Fruit fly (Drosophila melanogaster) whole organism, embryonic: ENCODE results near the gene spg.

Experiments used
- Atf3 ChIP-seq: fragments of 200-800 bp; sonication (Bioruptor generic); optimal IDR thresholded peaks from 3 replicates; lab custom pipeline; 2016; ENCODE audit warnings: missing biosample characterization, missing genetic modification characterization
- BEAF-32 ChIP-seq: fragments of 200-800 bp; sonication (Bioruptor generic); optimal IDR thresholded peaks from 3 replicates; lab custom pipeline; 2017; ENCODE audit warnings: missing biosample characterization, missing genetic modification characterization, mild to moderate bottlenecking, moderate library complexity, missing genetic modification reagents
- CG10209 ChIP-seq: fragments of 200-800 bp; sonication (Bioruptor generic); optimal IDR thresholded peaks from 3 replicates; lab custom pipeline; 2017; ENCODE audit warnings: missing biosample characterization, mild to moderate bottlenecking, missing genetic modification characterization, missing genetic modification reagents
- CG11093 ChIP-seq: fragments of 200-800 bp; sonication (Bioruptor generic); IDR thresholded peaks from 3 replicates; pipeline ENCODE4 v1.3.6; 2022; ENCODE audit warnings: missing biosample characterization, missing genetic modification characterization
- CG11247 ChIP-seq: fragments of 200-800 bp; sonication (Bioruptor generic); IDR thresholded peaks from 2 replicates; pipeline ENCODE4 v1.3.6; 2022; ENCODE audit warnings: missing biosample characterization, missing genetic modification characterization
- CG12071 ChIP-seq: fragments of 200-800 bp; sonication (Bioruptor generic); optimal IDR thresholded peaks from 3 replicates; lab custom pipeline; 2018; ENCODE audit warnings: missing biosample characterization, mild to moderate bottlenecking, missing genetic modification characterization
- CG12155 ChIP-seq: fragments of 200-800 bp; sonication (Bioruptor generic); optimal IDR thresholded peaks from 3 replicates; lab custom pipeline; 2016; ENCODE audit warnings: missing biosample characterization, missing genetic modification characterization
- CG12942 ChIP-seq: fragments of 200-800 bp; sonication (Bioruptor generic); optimal IDR thresholded peaks from 3 replicates; lab custom pipeline; 2016; ENCODE audit warnings: missing biosample characterization, missing genetic modification characterization
- CG13894 ChIP-seq: fragments of 200-800 bp; sonication (Bioruptor generic); optimal IDR thresholded peaks from 3 replicates; lab custom pipeline; 2018; ENCODE audit warnings: missing biosample characterization, mild to moderate bottlenecking, missing genetic modification characterization, moderate library complexity
- CG15011 ChIP-seq: fragments of 200-800 bp; sonication (Bioruptor generic); optimal IDR thresholded peaks from 3 replicates; lab custom pipeline; 2018; ENCODE audit warnings: missing biosample characterization, mild to moderate bottlenecking, missing genetic modification characterization
- CG1603 ChIP-seq: fragments of 200-800 bp; sonication (Bioruptor generic); optimal IDR thresholded peaks from 2 replicates; lab custom pipeline; 2019; ENCODE audit warnings: missing biosample characterization, mild to moderate bottlenecking, missing genetic modification characterization, moderate library complexity
- CG1647 ChIP-seq: fragments of 200-800 bp; sonication (Bioruptor generic); optimal IDR thresholded peaks from 3 replicates; lab custom pipeline; 2016; ENCODE audit warnings: missing biosample characterization, missing genetic modification characterization
- CG2202 ChIP-seq: fragments of 200-800 bp; sonication (Bioruptor generic); optimal IDR thresholded peaks from 2 replicates; lab custom pipeline; 2018; ENCODE audit warnings: missing biosample characterization, mild to moderate bottlenecking, missing genetic modification characterization
- CG31441 ChIP-seq: fragments of 200-800 bp; sonication (Bioruptor generic); IDR thresholded peaks from 2 replicates; pipeline ENCODE4 v1.3.6; 2022; ENCODE audit warnings: missing biosample characterization, missing genetic modification characterization
- CG32532 ChIP-seq: fragments of 200-800 bp; sonication (Bioruptor generic); IDR thresholded peaks from 2 replicates; pipeline ENCODE4 v1.3.6; 2022; ENCODE audit warnings: missing biosample characterization, missing genetic modification characterization
- CG34376 ChIP-seq: fragments of 200-800 bp; sonication (Bioruptor generic); optimal IDR thresholded peaks from 2 replicates; lab custom pipeline; 2018; ENCODE audit warnings: missing biosample characterization, mild to moderate bottlenecking, missing genetic modification characterization
- CG6765 ChIP-seq: fragments of 200-800 bp; sonication (Bioruptor generic); optimal IDR thresholded peaks from 3 replicates; lab custom pipeline; 2017; ENCODE audit warnings: missing biosample characterization, mild to moderate bottlenecking, missing genetic modification characterization
- CG7928 ChIP-seq: fragments of 200-800 bp; sonication (Bioruptor generic); optimal IDR thresholded peaks from 2 replicates; lab custom pipeline; 2017; ENCODE audit warnings: missing biosample characterization, mild to moderate bottlenecking, missing genetic modification characterization
- CG8765 ChIP-seq: fragments of 200-800 bp; sonication (Bioruptor generic); IDR thresholded peaks from 2 replicates; pipeline ENCODE4 v1.3.6; 2022; ENCODE audit warnings: missing biosample characterization, missing genetic modification characterization
- CG8924 ChIP-seq: fragments of 200-800 bp; optimal IDR thresholded peaks from 3 replicates; lab custom pipeline; 2019; ENCODE audit warnings: missing biosample characterization, mild to moderate bottlenecking, missing genetic modification characterization, moderate library complexity
- CG9609 ChIP-seq: fragments of 200-800 bp; sonication (Bioruptor generic); optimal IDR thresholded peaks from 3 replicates; lab custom pipeline; 2016; ENCODE audit warnings: missing biosample characterization, missing genetic modification characterization
- CG9797 ChIP-seq: fragments of 200-800 bp; sonication (Bioruptor generic); optimal IDR thresholded peaks from 3 replicates; lab custom pipeline; 2018; ENCODE audit warnings: missing biosample characterization, mild to moderate bottlenecking, missing genetic modification characterization
- Dbx ChIP-seq: fragments of 200-800 bp; sonication (Bioruptor generic); IDR thresholded peaks from 3 replicates; pipeline ENCODE4 v1.3.6; 2022; ENCODE audit warnings: missing biosample characterization, missing genetic modification characterization
- GATAe ChIP-seq: fragments of 200-800 bp; sonication (Bioruptor generic); conservative IDR thresholded peaks from 2 replicates; pipeline ENCODE4 v1.3.6; 2022; ENCODE audit warnings: missing biosample characterization, missing genetic modification characterization
- HLH3B ChIP-seq: fragments of 200-800 bp; sonication (Bioruptor generic); IDR thresholded peaks from 2 replicates; pipeline ENCODE4 v1.3.6; 2022; ENCODE audit warnings: missing biosample characterization, missing genetic modification characterization
- HmgZ ChIP-seq: fragments of 200-800 bp; sonication (Bioruptor generic); optimal IDR thresholded peaks from 2 replicates; lab custom pipeline; 2018; ENCODE audit warnings: missing biosample characterization, mild to moderate bottlenecking, missing genetic modification characterization
- Hr78 ChIP-seq, 2 experiments: fragments of 200-800 bp in 1 of 2; fragments of >200 bp in 1 of 2; sonication (Bioruptor generic) in 1 of 2; optimal IDR thresholded peaks; 2 replicates each; lab custom pipeline; 2017 to 2019; ENCODE audit warnings: missing biosample characterization in 2 of 2, missing genetic modification characterization in 2 of 2, mild to moderate bottlenecking in 1 of 2, moderate library complexity in 1 of 2
- Lim3 ChIP-seq: fragments of 200-800 bp; sonication (Bioruptor generic); IDR thresholded peaks from 2 replicates; pipeline ENCODE4 v1.3.6; 2022; ENCODE audit warnings: missing biosample characterization, missing genetic modification characterization
- Rfx ChIP-seq: fragments of 200-800 bp; sonication (Bioruptor generic); IDR thresholded peaks from 2 replicates; pipeline ENCODE4 v1.3.6; 2022; ENCODE audit warnings: missing biosample characterization, missing genetic modification characterization
- Sin3A ChIP-seq: fragments of >200 bp; optimal IDR thresholded peaks from 2 replicates; lab custom pipeline; 2018
- Stat92E ChIP-seq, 3 experiments: fragments of >200 bp in 2 of 3; fragments of 200-800 bp in 1 of 3; sonication (Bioruptor generic) in 1 of 3; optimal IDR thresholded peaks; 2 replicates each; lab custom pipeline; 2017 to 2019; ENCODE audit warnings: missing biosample characterization in 3 of 3, missing genetic modification characterization in 3 of 3, mild to moderate bottlenecking in 1 of 3, moderate library complexity in 1 of 3
- Vsx1 ChIP-seq: fragments of 200-800 bp; sonication (Bioruptor generic); optimal IDR thresholded peaks from 2 replicates; lab custom pipeline; 2017; ENCODE audit warnings: missing biosample characterization, mild to moderate bottlenecking, missing genetic modification characterization, missing genetic modification reagents
- ap ChIP-seq: fragments of 200-800 bp; sonication (Bioruptor generic); IDR thresholded peaks from 2 replicates; pipeline ENCODE4 v1.3.6; 2022; ENCODE audit warnings: missing biosample characterization, missing genetic modification characterization
- cg ChIP-seq: fragments of 200-800 bp; sonication (Bioruptor generic); optimal IDR thresholded peaks from 3 replicates; lab custom pipeline; 2019; ENCODE audit warnings: missing biosample characterization, mild to moderate bottlenecking, missing genetic modification characterization, moderate library complexity
- chinmo ChIP-seq: fragments of 200-800 bp; sonication (Bioruptor generic); IDR thresholded peaks from 4 replicates; pipeline ENCODE4 v1.3.6; 2022; ENCODE audit warnings: missing biosample characterization, missing genetic modification characterization; ENCODE audit not compliant: partially characterized antibody
- fd3F ChIP-seq: fragments of 200-800 bp; sonication (Bioruptor generic); optimal IDR thresholded peaks from 2 replicates; lab custom pipeline; 2018; ENCODE audit warnings: missing biosample characterization, mild to moderate bottlenecking, missing genetic modification characterization, moderate library complexity
- gsb-n ChIP-seq: fragments of 200-800 bp; sonication (Bioruptor generic); optimal IDR thresholded peaks from 3 replicates; lab custom pipeline; 2018; ENCODE audit warnings: missing biosample characterization, mild to moderate bottlenecking, missing genetic modification characterization
- ham ChIP-seq: fragments of 200-800 bp; sonication (Bioruptor generic); IDR thresholded peaks from 2 replicates; pipeline ENCODE4 v1.3.6; 2022; ENCODE audit warnings: missing biosample characterization, missing genetic modification characterization
- kay ChIP-seq: fragments of 200-800 bp; sonication (Bioruptor generic); optimal IDR thresholded peaks from 2 replicates; lab custom pipeline; 2016; ENCODE audit warnings: missing biosample characterization, missing genetic modification characterization
- kni ChIP-seq: fragments of 200-800 bp; sonication (Bioruptor generic); optimal IDR thresholded peaks from 3 replicates; lab custom pipeline; 2017; ENCODE audit warnings: mild to moderate bottlenecking, missing biosample characterization, missing genetic modification reagents, missing genetic modification characterization
- mam ChIP-seq: fragments of 200-800 bp; sonication (Bioruptor generic); optimal IDR thresholded peaks from 3 replicates; lab custom pipeline; 2016; ENCODE audit warnings: missing biosample characterization, missing genetic modification characterization
- mirr ChIP-seq: fragments of 200-800 bp; sonication (Bioruptor generic); optimal IDR thresholded peaks from 3 replicates; lab custom pipeline; 2018; ENCODE audit warnings: missing biosample characterization, mild to moderate bottlenecking, missing genetic modification characterization
- mld ChIP-seq: fragments of 200-800 bp; sonication (Bioruptor generic); IDR thresholded peaks from 3 replicates; pipeline ENCODE4 v1.3.6; 2022; ENCODE audit warnings: missing biosample characterization, missing genetic modification characterization; ENCODE audit not compliant: partially characterized antibody
- nmo ChIP-seq: fragments of 200-800 bp; sonication (Bioruptor generic); optimal IDR thresholded peaks from 2 replicates; lab custom pipeline; 2018; ENCODE audit warnings: missing biosample characterization, mild to moderate bottlenecking, missing genetic modification characterization, moderate library complexity
- pnt ChIP-seq: fragments of 200-800 bp; sonication (Bioruptor generic); optimal IDR thresholded peaks from 3 replicates; lab custom pipeline; 2016; ENCODE audit warnings: missing biosample characterization, missing genetic modification characterization
- schlank ChIP-seq: fragments of 200-800 bp; sonication (Bioruptor generic); optimal IDR thresholded peaks from 2 replicates; lab custom pipeline; 2018; ENCODE audit warnings: missing biosample characterization, mild to moderate bottlenecking, missing genetic modification characterization
- sug ChIP-seq: fragments of 200-800 bp; optimal IDR thresholded peaks from 2 replicates; lab custom pipeline; 2019; ENCODE audit warnings: missing biosample characterization, mild to moderate bottlenecking, missing genetic modification characterization, moderate library complexity
- twi ChIP-seq: fragments of 200-800 bp; optimal IDR thresholded peaks from 2 replicates; lab custom pipeline; 2019; ENCODE audit warnings: missing biosample characterization, mild to moderate bottlenecking, missing genetic modification characterization, moderate library complexity
- unpg ChIP-seq: fragments of 200-800 bp; sonication (Bioruptor generic); optimal IDR thresholded peaks from 3 replicates; lab custom pipeline; 2018; ENCODE audit warnings: missing biosample characterization, mild to moderate bottlenecking, missing genetic modification characterization, moderate library complexity
- wek ChIP-seq: fragments of 200-800 bp; sonication (Bioruptor generic); optimal IDR thresholded peaks from 3 replicates; lab custom pipeline; 2018; ENCODE audit warnings: missing biosample characterization, mild to moderate bottlenecking, missing genetic modification characterization, moderate library complexity

The spg gene

DNA sequence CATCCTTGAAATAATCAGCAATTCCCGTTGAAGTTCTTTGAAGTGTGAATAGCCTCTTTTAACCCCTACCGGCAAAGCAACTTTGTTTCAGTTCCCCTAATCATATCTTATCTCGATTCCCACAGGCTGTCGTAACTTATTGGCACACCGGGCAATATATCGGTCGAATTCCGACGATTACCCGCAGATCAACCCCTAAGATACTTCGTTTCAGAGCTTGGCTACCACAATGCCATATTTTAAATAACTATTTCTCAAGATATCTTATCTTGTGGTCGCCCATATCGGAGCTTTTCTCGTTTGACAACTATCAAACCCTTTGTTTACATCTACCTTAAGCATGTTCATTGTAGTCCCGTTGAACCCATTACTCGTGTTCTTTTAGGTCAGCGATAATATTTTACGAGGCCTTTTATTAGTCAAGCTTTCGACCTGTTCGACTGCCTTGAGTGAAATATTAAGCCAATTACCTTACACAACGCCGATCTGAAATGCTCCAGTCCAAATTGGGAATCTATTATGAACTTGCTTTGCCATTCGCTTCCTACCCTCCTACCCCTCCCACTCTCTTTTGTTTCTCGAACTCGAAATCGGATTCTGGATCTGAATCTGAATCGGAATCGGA, 54.0 kb downstream of the spg start:
- TF ChIP-seq fd3F (GFP tag; lab: Kevin White, UChicago) (no peak), CG1603 (tag; lab: Kevin White, UChicago) (no peak), BEAF-32 (GFP tag; lab: Kevin White, UChicago) (no peak), CG1647 (GFP tag; lab: Kevin White, UChicago) (no peak), CG6765 (GFP tag; lab: Kevin White, UChicago) (no peak), CG10209 (GFP tag; lab: Kevin White, UChicago) (no peak), Rfx (GFP tag; lab: Robert Waterston, UW) (no peak), Stat92E (GFP tag; optimal IDR thresholded peaks at IDR 0.05; lab: Kevin White, UChicago) (no peak), Dbx (GFP tag; lab: Robert Waterston, UW) (no peak), HmgZ (tag; lab: Kevin White, UChicago) (peak; percentile 15), CG9797 (GFP tag; lab: Kevin White, UChicago) (no peak), CG8765 (GFP tag; lab: Robert Waterston, UW) (no peak), CG12071 (GFP tag; lab: Kevin White, UChicago) (no peak), wek (GFP tag; lab: Kevin White, UChicago) (no peak), kni (GFP tag; lab: Kevin White, UChicago) (no peak), CG11093 (no peak), HLH3B (no peak), CG32532 (GFP tag; lab: Robert Waterston, UW) (no peak), Atf3 (no peak), cg (GFP tag; lab: Kevin White, UChicago) (no peak), Sin3A (no peak), CG12942 (GFP tag; lab: Kevin White, UChicago) (no peak), chinmo (GFP tag; lab: Robert Waterston, UW) (0 out of 4 replicates have a peak, but pooled peaks have one; percentile 54), CG12155 (GFP tag; lab: Kevin White, UChicago) (no peak), ap (GFP tag; lab: Robert Waterston, UW) (no peak), schlank (tag; lab: Kevin White, UChicago) (no peak), CG8924 (tag; lab: Kevin White, UChicago) (no peak), nmo (no peak), CG7928 (GFP tag; lab: Kevin White, UChicago) (no peak), Hr78 (GFP tag; optimal IDR thresholded peaks at IDR 0.05; lab: Kevin White, UChicago) (peak in 1 of 2 experiments; percentile 86), CG9609 (GFP tag; lab: Kevin White, UChicago) (no peak), twi (tag; lab: Kevin White, UChicago) (no peak), CG31441 (GFP tag; lab: Robert Waterston, UW) (no peak), mld (GFP tag; lab: Robert Waterston, UW) (no peak), mam (GFP tag; lab: Kevin White, UChicago) (no peak), CG13894 (tag; lab: Kevin White, UChicago) (peak; percentile 24), kay (GFP tag; lab: Kevin White, UChicago) (no peak), CG15011 (GFP tag; lab: Kevin White, UChicago) (no peak), gsb-n (tag; lab: Kevin White, UChicago) (no peak), CG2202 (tag; lab: Kevin White, UChicago) (no peak), CG34376 (GFP tag; lab: Kevin White, UChicago) (peak; percentile 48), GATAe (GFP tag; lab: Robert Waterston, UW) (peak; percentile 58; the same call in 1 of the 2 replicates), CG11247 (no peak), Vsx1 (peak; percentile 61), ham (GFP tag; lab: Robert Waterston, UW) (no peak), unpg (GFP tag; lab: Kevin White, UChicago) (no peak), Lim3 (GFP tag; lab: Robert Waterston, UW) (no peak), sug (tag; lab: Kevin White, UChicago) (peak; percentile 74), pnt (GFP tag; lab: Kevin White, UChicago) (no peak), mirr (GFP tag; lab: Kevin White, UChicago) (peak; percentile 79)
